Worm (Caenorhabditis elegans): ENCODE measurements around the gene F53C11.5.

ce11 chrV:13827920-13828319, 40.6 kb downstream of the F53C11.5 start, which contains the start of gene nrf-5:
- TF ChIP-seq ztf-29 (GFP tag; IDR thresholded peaks at IDR 0.05) (no peak), flt-1 (GFP tag; IDR thresholded peaks at IDR 0.05) (no peak), T22C8.4 (GFP tag; IDR thresholded peaks at IDR 0.05) (no peak)
